Fruit fly (Drosophila melanogaster): ENCODE results near the gene X11L.

X11L gene

dm6 chrX:17636001-17636400 lies 36.6 kb downstream of the X11L start, which contains the start of the genes CG8289 and CG5800 (continued):
- peak; percentile 22 for TF ChIP-seq Xbp1 (GFP tag; optimal IDR thresholded peaks at IDR 0.05)
- TF ChIP-seq sens (GFP tag), result peak; percentile 9
- no peak for TF ChIP-seq Optix (GFP tag; IDR thresholded peaks at IDR 0.05)
- 0 out of 3 replicates have a peak, but pooled peaks have one; percentile 45 for TF ChIP-seq Opbp (GFP tag; IDR thresholded peaks at IDR 0.05; ENCODE audit: partially characterized antibody)
- no peak for TF ChIP-seq CG8765 (GFP tag; IDR thresholded peaks at IDR 0.05)
- TF ChIP-seq Mes4 (GFP tag; optimal IDR thresholded peaks at IDR 0.05), result no peak
- TF ChIP-seq ranshi (GFP tag; IDR thresholded peaks at IDR 0.05), result no peak
- TF ChIP-seq Atf-2 (GFP tag; optimal IDR thresholded peaks at IDR 0.05), result no peak
- no peak for TF ChIP-seq ems (GFP tag; optimal IDR thresholded peaks at IDR 0.05)
- no peak for TF ChIP-seq Antp (GFP tag; optimal IDR thresholded peaks at IDR 0.05)
- no peak for TF ChIP-seq Vsx1 (GFP tag; optimal IDR thresholded peaks at IDR 0.05)
- TF ChIP-seq gcm2 (GFP tag; optimal IDR thresholded peaks at IDR 0.05), result no peak
- no peak for TF ChIP-seq ac (GFP tag; optimal IDR thresholded peaks at IDR 0.05)
- TF ChIP-seq fd102C (GFP tag; optimal IDR thresholded peaks at IDR 0.05), result no peak
- TF ChIP-seq al (GFP tag; IDR thresholded peaks at IDR 0.05), result no peak
- no peak for TF ChIP-seq gro (GFP tag; optimal IDR thresholded peaks at IDR 0.05)
- no peak for TF ChIP-seq shn (GFP tag; optimal IDR thresholded peaks at IDR 0.05)
- TF ChIP-seq E2f1 (GFP tag; IDR thresholded peaks at IDR 0.05), result no peak
- no peak for TF ChIP-seq CG1832 (GFP tag; optimal IDR thresholded peaks at IDR 0.05)
- TF ChIP-seq Lhr (GFP tag; optimal IDR thresholded peaks at IDR 0.05), result no peak
- TF ChIP-seq Oaz (GFP tag; IDR thresholded peaks at IDR 0.05), result no peak
- no peak for TF ChIP-seq CG17359 (tag; optimal IDR thresholded peaks at IDR 0.05)
- TF ChIP-seq unpg (GFP tag; optimal IDR thresholded peaks at IDR 0.05), result no peak
- no peak for TF ChIP-seq CkIIα-i1 (GFP tag; IDR thresholded peaks at IDR 0.05)
- no peak for TF ChIP-seq CG6272 (GFP tag; IDR thresholded peaks at IDR 0.05)
- TF ChIP-seq CG10366 (GFP tag; IDR thresholded peaks at IDR 0.05), result no peak
- TF ChIP-seq croc (GFP tag; conservative IDR thresholded peaks at IDR 0.05), result no peak
- TF ChIP-seq Dip2 (GFP tag; IDR thresholded peaks at IDR 0.05), result no peak
- no peak for TF ChIP-seq jing (GFP tag; optimal IDR thresholded peaks at IDR 0.05)
- TF ChIP-seq CG31388 (GFP tag; optimal IDR thresholded peaks at IDR 0.05), result no peak
- no peak for TF ChIP-seq CG32532 (GFP tag; IDR thresholded peaks at IDR 0.05)
- no peak for TF ChIP-seq CG14014 (GFP tag; IDR thresholded peaks at IDR 0.05)
- no peak for TF ChIP-seq Sox100B (GFP tag; optimal IDR thresholded peaks at IDR 0.05)
- no peak for TF ChIP-seq chn (GFP tag; optimal IDR thresholded peaks at IDR 0.05)
- TF ChIP-seq CG2678 (tag; optimal IDR thresholded peaks at IDR 0.05), result no peak
- TF ChIP-seq Usf (GFP tag; optimal IDR thresholded peaks at IDR 0.05), result no peak
- peak in 1 of 3 experiments; percentile 1 for TF ChIP-seq lola (GFP tag; optimal IDR thresholded peaks at IDR 0.05)
- no peak for TF ChIP-seq wek (GFP tag; optimal IDR thresholded peaks at IDR 0.05)
- TF ChIP-seq CG3838 (GFP tag; optimal IDR thresholded peaks at IDR 0.05), result no peak
- no peak for TF ChIP-seq nerfin-1 (tag; optimal IDR thresholded peaks at IDR 0.05)
- no peak for TF ChIP-seq Trl (optimal IDR thresholded peaks at IDR 0.05)
- no peak for TF ChIP-seq Trl (GFP tag; optimal IDR thresholded peaks at IDR 0.05)
- peak; percentile 49 for TF ChIP-seq inv (GFP tag; IDR thresholded peaks at IDR 0.05; ENCODE audit: partially characterized antibody)
- no peak for TF ChIP-seq fd96Cb (tag; optimal IDR thresholded peaks at IDR 0.05)
- TF ChIP-seq ab (GFP tag; optimal IDR thresholded peaks at IDR 0.05), result no peak
- peak; percentile 59 for TF ChIP-seq gfzf (GFP tag; optimal IDR thresholded peaks at IDR 0.05)
- no peak for TF ChIP-seq CG31365 (tag; optimal IDR thresholded peaks at IDR 0.05)
- no peak for TF ChIP-seq sc (optimal IDR thresholded peaks at IDR 0.05)
- no peak for TF ChIP-seq sc (GFP tag; optimal IDR thresholded peaks at IDR 0.05)
- TF ChIP-seq CG2889 (GFP tag; IDR thresholded peaks at IDR 0.05), result no peak
- peak; percentile 47 for TF ChIP-seq Bgb (GFP tag; IDR thresholded peaks at IDR 0.05; ENCODE audit: partially characterized antibody)
- TF ChIP-seq HLH4C (GFP tag; IDR thresholded peaks at IDR 0.05; ENCODE audit: partially characterized antibody), result peak; percentile 37; the same call in 1 of the 3 replicates
- no peak for TF ChIP-seq CG34422 (GFP tag; IDR thresholded peaks at IDR 0.05)

All from whole organism, embryonic.